Fruit fly (Drosophila melanogaster) whole organism, embryonic: ENCODE data around the gene waw.

Experiments used
- Ada2b ChIP-seq: fragments of 200-800 bp; sonication (Bioruptor generic); IDR thresholded peaks from 2 replicates; pipeline ENCODE4 v1.3.6; 2022; ENCODE audit warnings: missing biosample characterization, missing genetic modification characterization
- Antp ChIP-seq: fragments of 200-800 bp; sonication (Bioruptor generic); optimal IDR thresholded peaks from 3 replicates; lab custom pipeline; 2016; ENCODE audit warnings: missing biosample characterization, missing genetic modification characterization
- Atf-2 ChIP-seq: fragments of 200-800 bp; sonication (Bioruptor generic); optimal IDR thresholded peaks from 2 replicates; lab custom pipeline; 2016; ENCODE audit warnings: missing biosample characterization, missing genetic modification characterization
- B-H2 ChIP-seq: fragments of 200-800 bp; sonication (Bioruptor generic); optimal IDR thresholded peaks from 2 replicates; lab custom pipeline; 2018; ENCODE audit warnings: missing biosample characterization, mild to moderate bottlenecking, missing genetic modification characterization
- Blimp-1 ChIP-seq: fragments of 200-800 bp; sonication (Bioruptor generic); optimal IDR thresholded peaks from 3 replicates; lab custom pipeline; 2018; ENCODE audit warnings: missing biosample characterization, missing genetic modification characterization, mild to moderate bottlenecking, moderate library complexity, missing genetic modification reagents
- CG1024 ChIP-seq: fragments of 200-800 bp; sonication (Bioruptor generic); IDR thresholded peaks from 2 replicates; pipeline ENCODE4 v1.3.6; 2022; ENCODE audit warnings: missing biosample characterization, missing genetic modification characterization
- CG10431 ChIP-seq: fragments of 200-800 bp; sonication (Bioruptor generic); optimal IDR thresholded peaks from 3 replicates; lab custom pipeline; 2018; ENCODE audit warnings: missing biosample characterization, mild to moderate bottlenecking, missing genetic modification characterization
- CG10565 ChIP-seq: fragments of 200-800 bp; sonication (Bioruptor generic); optimal IDR thresholded peaks from 3 replicates; lab custom pipeline; 2016; ENCODE audit warnings: missing biosample characterization, mild to moderate bottlenecking, missing genetic modification characterization
- CG11085 ChIP-seq: fragments of 200-800 bp; sonication (Bioruptor generic); IDR thresholded peaks from 2 replicates; pipeline ENCODE4 v1.3.6; 2022; ENCODE audit warnings: missing biosample characterization, missing genetic modification characterization
- CG12071 ChIP-seq: fragments of 200-800 bp; sonication (Bioruptor generic); optimal IDR thresholded peaks from 3 replicates; lab custom pipeline; 2018; ENCODE audit warnings: missing biosample characterization, mild to moderate bottlenecking, missing genetic modification characterization
- CG12236 ChIP-seq: fragments of 200-800 bp; sonication (Bioruptor generic); optimal IDR thresholded peaks from 2 replicates; lab custom pipeline; 2016; ENCODE audit warnings: missing biosample characterization, missing genetic modification characterization
- CG12299 ChIP-seq: fragments of 200-800 bp; sonication (Bioruptor generic); optimal IDR thresholded peaks from 2 replicates; lab custom pipeline; 2018; ENCODE audit warnings: missing biosample characterization, mild to moderate bottlenecking, missing genetic modification characterization
- CG15514 ChIP-seq: fragments of 200-800 bp; sonication (Bioruptor generic); optimal IDR thresholded peaks from 3 replicates; lab custom pipeline; 2017; ENCODE audit warnings: missing biosample characterization, missing genetic modification characterization, mild to moderate bottlenecking, moderate library complexity, missing genetic modification reagents
- CG30431 ChIP-seq: fragments of 200-800 bp; sonication (Bioruptor generic); optimal IDR thresholded peaks from 2 replicates; lab custom pipeline; 2017; ENCODE audit warnings: missing biosample characterization, missing genetic modification characterization
- CG34224 ChIP-seq: fragments of 200-800 bp; sonication (Bioruptor generic); IDR thresholded peaks from 3 replicates; pipeline ENCODE4 v1.3.6; 2022; ENCODE audit warnings: missing biosample characterization, missing genetic modification characterization; ENCODE audit not compliant: partially characterized antibody
- CG5180 ChIP-seq: fragments of 200-800 bp; sonication (Bioruptor generic); optimal IDR thresholded peaks from 3 replicates; lab custom pipeline; 2017; ENCODE audit warnings: missing biosample characterization, missing genetic modification characterization, mild to moderate bottlenecking, moderate library complexity, missing genetic modification reagents
- CG6654 ChIP-seq: fragments of 200-800 bp; sonication (Bioruptor generic); optimal IDR thresholded peaks from 2 replicates; lab custom pipeline; 2017; ENCODE audit warnings: missing biosample characterization, mild to moderate bottlenecking, missing genetic modification characterization
- CG6683 ChIP-seq: fragments of 200-800 bp; sonication (Bioruptor generic); optimal IDR thresholded peaks from 2 replicates; lab custom pipeline; 2017; ENCODE audit warnings: missing biosample characterization, mild to moderate bottlenecking, missing genetic modification characterization, missing genetic modification reagents
- CG8765 ChIP-seq: fragments of 200-800 bp; sonication (Bioruptor generic); IDR thresholded peaks from 2 replicates; pipeline ENCODE4 v1.3.6; 2022; ENCODE audit warnings: missing biosample characterization, missing genetic modification characterization
- CG9797 ChIP-seq: fragments of 200-800 bp; sonication (Bioruptor generic); optimal IDR thresholded peaks from 3 replicates; lab custom pipeline; 2018; ENCODE audit warnings: missing biosample characterization, mild to moderate bottlenecking, missing genetic modification characterization
- CG9817 ChIP-seq: fragments of 200-800 bp; sonication (Bioruptor generic); optimal IDR thresholded peaks from 2 replicates; lab custom pipeline; 2018; ENCODE audit warnings: missing biosample characterization, mild to moderate bottlenecking, missing genetic modification characterization, moderate library complexity
- Fer1 ChIP-seq: fragments of 200-800 bp; sonication (Bioruptor generic); optimal IDR thresholded peaks from 2 replicates; lab custom pipeline; 2017; ENCODE audit warnings: missing biosample characterization, mild to moderate bottlenecking, missing genetic modification characterization
- Jarid2 ChIP-seq: fragments of 200-800 bp; sonication (Bioruptor generic); optimal IDR thresholded peaks from 3 replicates; lab custom pipeline; 2017; ENCODE audit warnings: mild to moderate bottlenecking, missing biosample characterization, missing genetic modification reagents, missing genetic modification characterization
- Lhr ChIP-seq: fragments of 200-800 bp; sonication (Bioruptor generic); optimal IDR thresholded peaks from 3 replicates; lab custom pipeline; 2017; ENCODE audit warnings: mild to moderate bottlenecking, missing biosample characterization, missing genetic modification reagents, missing genetic modification characterization
- MBD-R2 ChIP-seq: fragments of 200-800 bp; sonication (Bioruptor generic); IDR thresholded peaks from 2 replicates; pipeline ENCODE4 v1.3.6; 2022; ENCODE audit warnings: missing biosample characterization, missing genetic modification characterization
- Med ChIP-seq: fragments of 200-800 bp; sonication (Bioruptor generic); peaks from one replicate; lab custom pipeline; 2016; ENCODE audit warnings: missing biosample characterization, missing genetic modification characterization, mild to moderate bottlenecking, inconsistent platforms, moderate library complexity
- Mrtf ChIP-seq: fragments of 200-800 bp; sonication (Bioruptor generic); IDR thresholded peaks from 3 replicates; pipeline ENCODE4 v1.3.6; 2022; ENCODE audit warnings: missing biosample characterization, missing genetic modification characterization
- Rfx ChIP-seq: fragments of 200-800 bp; sonication (Bioruptor generic); IDR thresholded peaks from 2 replicates; pipeline ENCODE4 v1.3.6; 2022; ENCODE audit warnings: missing biosample characterization, missing genetic modification characterization
- Rx ChIP-seq: fragments of 200-800 bp; sonication (Bioruptor generic); IDR thresholded peaks from 2 replicates; pipeline ENCODE4 v1.3.6; 2022; ENCODE audit warnings: missing biosample characterization, missing genetic modification characterization
- Sry-δ ChIP-seq: fragments of 200-800 bp; sonication (Bioruptor generic); optimal IDR thresholded peaks from 2 replicates; lab custom pipeline; 2016; ENCODE audit warnings: missing biosample characterization, missing genetic modification characterization
- Usf ChIP-seq: fragments of 200-800 bp; sonication (Bioruptor generic); optimal IDR thresholded peaks from 2 replicates; lab custom pipeline; 2017; ENCODE audit warnings: missing genotype, missing biosample characterization, missing genetic modification characterization
- al ChIP-seq: fragments of 200-800 bp; sonication (Bioruptor generic); IDR thresholded peaks from 2 replicates; pipeline ENCODE4 v1.3.6; 2022; ENCODE audit warnings: missing biosample characterization, missing genetic modification characterization
- ap ChIP-seq: fragments of 200-800 bp; sonication (Bioruptor generic); IDR thresholded peaks from 2 replicates; pipeline ENCODE4 v1.3.6; 2022; ENCODE audit warnings: missing biosample characterization, missing genetic modification characterization
- cas ChIP-seq: fragments of 200-800 bp; sonication (Bioruptor generic); IDR thresholded peaks from 2 replicates; pipeline ENCODE4 v1.3.6; 2022; ENCODE audit warnings: missing biosample characterization, missing genetic modification characterization
- cato ChIP-seq: fragments of 200-800 bp; sonication (Bioruptor generic); optimal IDR thresholded peaks from 2 replicates; lab custom pipeline; 2016; ENCODE audit warnings: missing biosample characterization, missing genetic modification characterization, borderline replicate concordance
- chif ChIP-seq, 2 experiments: fragments of 200-800 bp; sonication (Bioruptor generic); optimal IDR thresholded peaks; 3 replicates each; lab custom pipeline; 2016; ENCODE audit warnings: missing biosample characterization in 2 of 2, missing genetic modification characterization in 2 of 2
- croc ChIP-seq: fragments of 200-800 bp; sonication (Bioruptor generic); conservative IDR thresholded peaks from 3 replicates; pipeline ENCODE4 v1.3.6; 2022; ENCODE audit warnings: missing biosample characterization, missing genetic modification characterization
- dmrt11E ChIP-seq: fragments of 200-800 bp; sonication (Bioruptor generic); optimal IDR thresholded peaks from 3 replicates; lab custom pipeline; 2018; ENCODE audit warnings: missing biosample characterization, mild to moderate bottlenecking, missing genetic modification characterization, moderate library complexity
- fd64A ChIP-seq: fragments of 200-800 bp; sonication (Bioruptor generic); optimal IDR thresholded peaks from 3 replicates; lab custom pipeline; 2018; ENCODE audit warnings: missing biosample characterization, mild to moderate bottlenecking, missing genetic modification characterization
- fru ChIP-seq: fragments of >200 bp; optimal IDR thresholded peaks from 2 replicates; lab custom pipeline; 2017
- ind ChIP-seq: fragments of 200-800 bp; sonication (Bioruptor generic); optimal IDR thresholded peaks from 3 replicates; lab custom pipeline; 2016; ENCODE audit warnings: missing biosample characterization, missing genetic modification characterization
- jumu ChIP-seq: fragments of 200-800 bp; sonication (Bioruptor generic); optimal IDR thresholded peaks from 3 replicates; lab custom pipeline; 2016; ENCODE audit warnings: missing biosample characterization, missing genetic modification characterization
- kay ChIP-seq: fragments of 200-800 bp; sonication (Bioruptor generic); optimal IDR thresholded peaks from 2 replicates; lab custom pipeline; 2016; ENCODE audit warnings: missing biosample characterization, missing genetic modification characterization
- mam ChIP-seq: fragments of 200-800 bp; sonication (Bioruptor generic); optimal IDR thresholded peaks from 3 replicates; lab custom pipeline; 2016; ENCODE audit warnings: missing biosample characterization, missing genetic modification characterization
- otp ChIP-seq: fragments of 200-800 bp; sonication (Bioruptor generic); IDR thresholded peaks from 3 replicates; pipeline ENCODE4, ENCODE4 v1.3.6; 2022; ENCODE audit warnings: missing biosample characterization, missing genetic modification characterization
- pb ChIP-seq: fragments of 200-800 bp; sonication (Bioruptor generic); optimal IDR thresholded peaks from 3 replicates; lab custom pipeline; 2016; ENCODE audit warnings: missing biosample characterization, missing genetic modification characterization
- run ChIP-seq: fragments of 200-800 bp; sonication (Bioruptor generic); optimal IDR thresholded peaks from 3 replicates; lab custom pipeline; 2018; ENCODE audit warnings: missing biosample characterization, mild to moderate bottlenecking, missing genetic modification characterization
- sens ChIP-seq: fragments of 200-800 bp; sonication (Bioruptor generic); peaks from one replicate; lab custom pipeline; 2016; ENCODE audit warnings: missing biosample characterization, missing genetic modification characterization
- tll ChIP-seq, 2 experiments: fragments of 200-800 bp in 1 of 2; fragments of >200 bp in 1 of 2; sonication (Bioruptor generic) in 1 of 2; optimal IDR thresholded peaks; 2 replicates each; lab custom pipeline; 2017 to 2019; ENCODE audit warnings: missing biosample characterization in 2 of 2, missing genetic modification characterization in 2 of 2, mild to moderate bottlenecking in 1 of 2, moderate library complexity in 1 of 2
- toy ChIP-seq: fragments of 200-800 bp; sonication (Bioruptor generic); IDR thresholded peaks from 2 replicates; pipeline ENCODE4 v1.3.6; 2022; ENCODE audit warnings: missing biosample characterization, missing genetic modification characterization
- tup ChIP-seq: fragments of 200-800 bp; sonication (Bioruptor generic); optimal IDR thresholded peaks from 2 replicates; lab custom pipeline; 2016; ENCODE audit warnings: missing biosample characterization, mild to moderate bottlenecking, missing genetic modification characterization, moderate library complexity
- tx ChIP-seq: fragments of 200-800 bp; sonication (Bioruptor generic); optimal IDR thresholded peaks from 2 replicates; lab custom pipeline; 2016; ENCODE audit warnings: missing biosample characterization, missing genetic modification characterization

Gene waw

dm6 chrX:21362878-21363277, at the start of gene waw, which contains the start of gene bbx (continued):
- TF ChIP-seq ind (no peak), cato (GFP tag; lab: Kevin White, UChicago) (no peak), CG6683 (no peak), sens (GFP tag; lab: Kevin White, UChicago) (peak; percentile 85), CG6654 (GFP tag; lab: Kevin White, UChicago) (no peak), Jarid2 (GFP tag; lab: Kevin White, UChicago) (no peak), CG30431 (GFP tag; lab: Kevin White, UChicago) (no peak), Ada2b (GFP tag; lab: Robert Waterston, UW) (no peak), tll (GFP tag; optimal IDR thresholded peaks at IDR 0.05; lab: Kevin White, UChicago) (no peak), Usf (no peak), jumu (GFP tag; lab: Kevin White, UChicago) (no peak), Sry-δ (GFP tag; lab: Kevin White, UChicago) (peak; percentile 7), dmrt11E (tag; lab: Kevin White, UChicago) (peak; percentile 13), Mrtf (GFP tag; lab: Robert Waterston, UW) (no peak), CG9817 (tag; lab: Kevin White, UChicago) (peak; percentile 8), CG12071 (GFP tag; lab: Kevin White, UChicago) (no peak), Antp (GFP tag; lab: Kevin White, UChicago) (no peak), chif (GFP tag; optimal IDR thresholded peaks at IDR 0.05; lab: Kevin White, UChicago) (peak in 1 of 2 experiments; percentile 11), mam (GFP tag; lab: Kevin White, UChicago) (no peak), cas (GFP tag; lab: Robert Waterston, UW) (no peak), CG10565 (no peak), otp (GFP tag; lab: Robert Waterston, UW) (no peak), pb (GFP tag; lab: Kevin White, UChicago) (no peak), CG5180 (GFP tag; lab: Kevin White, UChicago) (no peak), toy (GFP tag; lab: Robert Waterston, UW) (no peak), Fer1 (peak; percentile 44), tup (GFP tag; lab: Kevin White, UChicago) (no peak), Atf-2 (no peak), CG10431 (GFP tag; lab: Kevin White, UChicago) (no peak), Rx (no peak), fd64A (GFP tag; lab: Kevin White, UChicago) (no peak), CG9797 (GFP tag; lab: Kevin White, UChicago) (peak; percentile 87), CG34224 (GFP tag; lab: Robert Waterston, UW) (no peak), CG12236 (GFP tag; lab: Kevin White, UChicago) (no peak), Rfx (GFP tag; lab: Robert Waterston, UW) (peak; percentile 38; the same call in 1 of the 2 replicates), CG15514 (GFP tag; lab: Kevin White, UChicago) (peak; percentile 60), CG1024 (GFP tag; lab: Robert Waterston, UW) (no peak), MBD-R2 (GFP tag; lab: Robert Waterston, UW) (peak; percentile 80), B-H2 (GFP tag; lab: Kevin White, UChicago) (peak; percentile 24), kay (GFP tag; lab: Kevin White, UChicago) (no peak), CG8765 (no peak), Lhr (GFP tag; lab: Kevin White, UChicago) (peak; percentile 81), Med (GFP tag; lab: Kevin White, UChicago) (peak; percentile 75), CG12299 (tag; lab: Kevin White, UChicago) (no peak), ap (GFP tag; lab: Robert Waterston, UW) (no peak), croc (GFP tag; lab: Robert Waterston, UW) (no peak), CG11085 (GFP tag; lab: Robert Waterston, UW) (no peak), al (no peak), fru (lab: Kevin White, UChicago) (no peak), Blimp-1 (GFP tag; lab: Kevin White, UChicago) (no peak), tx (GFP tag; lab: Kevin White, UChicago) (no peak), run (tag; lab: Kevin White, UChicago) (no peak)
